Fruit fly (Drosophila melanogaster): ENCODE results near the gene tey.

tey gene

dm6 chr3L:19682902-19683301 is 19.0 kb upstream of the tey start (continued):
- TF ChIP-seq Nf-YA (GFP tag; IDR thresholded peaks at IDR 0.05) (peak; percentile 96), CG6813 (GFP tag; optimal IDR thresholded peaks at IDR 0.05) (no peak), onecut (GFP tag; IDR thresholded peaks at IDR 0.05) (no peak), CG12104 (GFP tag; optimal IDR thresholded peaks at IDR 0.05) (no peak), hb (GFP tag; IDR thresholded peaks at IDR 0.05; ENCODE audit: partially characterized antibody) (no peak), Ets65A (GFP tag) (no peak), HmgD (GFP tag; optimal IDR thresholded peaks at IDR 0.05) (no peak), CG12942 (GFP tag; optimal IDR thresholded peaks at IDR 0.05) (no peak), Lhr (GFP tag; optimal IDR thresholded peaks at IDR 0.05) (no peak), ci (GFP tag; IDR thresholded peaks at IDR 0.05) (no peak), NFAT (GFP tag; IDR thresholded peaks at IDR 0.05) (no peak), seq (GFP tag; IDR thresholded peaks at IDR 0.05) (0 out of 2 replicates have a peak, but pooled peaks have one; percentile 26), dati (GFP tag; IDR thresholded peaks at IDR 0.05) (no peak), gcm (GFP tag; optimal IDR thresholded peaks at IDR 0.05) (no peak), CG15269 (tag; optimal IDR thresholded peaks at IDR 0.05) (no peak), gsb (GFP tag; IDR thresholded peaks at IDR 0.05) (no peak), jigr1 (GFP tag; IDR thresholded peaks at IDR 0.05) (no peak), CrebB (tag; optimal IDR thresholded peaks at IDR 0.05) (no peak), CG14441 (GFP tag; IDR thresholded peaks at IDR 0.05) (no peak), CG1832 (GFP tag; optimal IDR thresholded peaks at IDR 0.05) (peak; percentile 85), CG1529 (GFP tag; optimal IDR thresholded peaks at IDR 0.05) (no peak), Ravus (GFP tag; IDR thresholded peaks at IDR 0.05) (no peak), wek (GFP tag; optimal IDR thresholded peaks at IDR 0.05) (no peak), Poxn (GFP tag; IDR thresholded peaks at IDR 0.05) (no peak), Ada2b (GFP tag; IDR thresholded peaks at IDR 0.05) (no peak), CG32767 (GFP tag; IDR thresholded peaks at IDR 0.05) (no peak), Hand (GFP tag; optimal IDR thresholded peaks at IDR 0.05) (no peak), CHES-1-like (GFP tag; optimal IDR thresholded peaks at IDR 0.05) (no peak), CG18262 (tag; optimal IDR thresholded peaks at IDR 0.05) (no peak), slou (GFP tag; optimal IDR thresholded peaks at IDR 0.05) (no peak), Fer2 (tag; optimal IDR thresholded peaks at IDR 0.05) (no peak), Elba2 (GFP tag; optimal IDR thresholded peaks at IDR 0.05) (no peak), Dad (GFP tag; optimal IDR thresholded peaks at IDR 0.05) (no peak), HLH54F (GFP tag; optimal IDR thresholded peaks at IDR 0.05) (peak; percentile 8), Dip2 (GFP tag; IDR thresholded peaks at IDR 0.05) (no peak), eyg (GFP tag; optimal IDR thresholded peaks at IDR 0.05) (no peak), esg (GFP tag; conservative IDR thresholded peaks at IDR 0.05) (no peak), CG10274 (GFP tag; optimal IDR thresholded peaks at IDR 0.05) (no peak), Med (GFP tag) (peak; percentile 4), CG14710 (tag; optimal IDR thresholded peaks at IDR 0.05) (no peak), CG30403 (GFP tag; optimal IDR thresholded peaks at IDR 0.05) (no peak), slbo (GFP tag; IDR thresholded peaks at IDR 0.05) (no peak), CG34224 (GFP tag; IDR thresholded peaks at IDR 0.05; ENCODE audit: partially characterized antibody) (no peak), Drgx (GFP tag; IDR thresholded peaks at IDR 0.05) (no peak), CG11696 (GFP tag; IDR thresholded peaks at IDR 0.05) (no peak), gsb-n (tag; optimal IDR thresholded peaks at IDR 0.05) (no peak), Bgb (GFP tag; IDR thresholded peaks at IDR 0.05; ENCODE audit: partially characterized antibody) (peak; percentile 39), vvl (GFP tag; IDR thresholded peaks at IDR 0.05) (0 out of 2 replicates have a peak, but pooled peaks have one; percentile 12), chm (GFP tag; IDR thresholded peaks at IDR 0.05) (no peak), Jarid2 (GFP tag; optimal IDR thresholded peaks at IDR 0.05) (peak; percentile 71), CG7987 (GFP tag; optimal IDR thresholded peaks at IDR 0.05) (no peak), CG13424 (tag; optimal IDR thresholded peaks at IDR 0.05) (no peak), btn (GFP tag; optimal IDR thresholded peaks at IDR 0.05) (no peak)
